Fruit fly (Drosophila melanogaster) whole organism, wandering third instar larva: ENCODE results near the gene D2hgdh.

Experiments
- Sp1 ChIP-seq: fragments of 200-800 bp; sonication (Bioruptor generic); optimal IDR thresholded peaks from 3 replicates; lab custom pipeline; 2019; ENCODE audit warnings: missing biosample characterization, mild to moderate bottlenecking, missing genetic modification characterization, moderate library complexity
- Vsx2 ChIP-seq: fragments of 200-300, 225-300 bp; sonication (Bioruptor generic); optimal IDR thresholded peaks from 2 replicates; lab custom pipeline; 2018; ENCODE audit warnings: missing biosample characterization, missing genetic modification characterization; ENCODE audit not compliant: partially characterized antibody
- lola ChIP-seq: fragments of >200 bp; optimal IDR thresholded peaks from 2 replicates; lab custom pipeline; 2017; ENCODE audit warnings: missing biosample characterization, missing genetic modification characterization
- pan ChIP-seq: fragments of >200 bp; optimal IDR thresholded peaks from 2 replicates; lab custom pipeline; 2017
- psq ChIP-seq: fragments of 200-800 bp; sonication (Bioruptor generic); optimal IDR thresholded peaks from 3 replicates; lab custom pipeline; 2017; ENCODE audit warnings: missing biosample characterization, mild to moderate bottlenecking, missing genetic modification characterization, moderate library complexity
- sage ChIP-seq: fragments of 200-800 bp; sonication (Bioruptor generic); optimal IDR thresholded peaks from 2 replicates; lab custom pipeline; 2016; ENCODE audit warnings: missing biosample characterization, mild to moderate bottlenecking, missing genetic modification characterization
- usp ChIP-seq: fragments of >200 bp; optimal IDR thresholded peaks from 2 replicates; lab custom pipeline; 2017; ENCODE audit warnings: missing biosample characterization, missing genetic modification characterization

dm6 chrX:2108639-2109038, 32.6 kb upstream of the D2hgdh start:
- TF ChIP-seq psq (GFP tag; lab: Kevin White, UChicago): no peak
- TF ChIP-seq lola (GFP tag; lab: Kevin White, UChicago): no peak
- no peak for TF ChIP-seq usp (GFP tag; lab: Kevin White, UChicago)
- no peak for TF ChIP-seq Vsx2 (GFP tag; lab: Kevin White, UChicago)
- TF ChIP-seq Sp1 (GFP tag; lab: Kevin White, UChicago): no peak
- no peak for TF ChIP-seq sage (GFP tag; lab: Kevin White, UChicago)
- no peak for TF ChIP-seq pan (lab: Kevin White, UChicago)
